Worm (Caenorhabditis elegans): ENCODE results near the gene ifp-1.

DNA sequence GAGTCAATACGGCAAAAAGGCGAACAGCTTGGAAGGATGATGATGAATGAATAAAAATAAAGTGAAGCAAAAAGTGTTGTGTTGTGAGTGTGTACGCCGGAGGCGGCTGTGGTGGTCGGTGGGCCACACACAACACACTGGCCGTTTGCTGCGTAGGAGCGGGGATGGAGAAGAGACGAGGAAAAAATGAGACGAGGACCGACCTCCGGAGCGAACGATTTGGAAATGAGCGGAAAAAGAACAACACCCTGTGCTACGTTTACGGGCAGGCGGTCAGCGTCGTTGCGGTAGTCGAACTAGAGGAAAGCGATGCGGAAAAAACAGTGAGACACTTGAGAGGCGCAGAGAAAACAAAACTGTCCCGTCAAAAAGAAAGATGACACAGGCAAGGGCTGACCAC lies 42.8 kb downstream of the ifp-1 start:
- TF ChIP-seq ama-1 (optimal IDR thresholded peaks at IDR 0.05) (no peak), sea-1 (GFP tag; conservative IDR thresholded peaks at IDR 0.05) (no peak), ceh-13 (GFP tag; optimal IDR thresholded peaks at IDR 0.05) (no peak), tra-4 (tag; optimal IDR thresholded peaks at IDR 0.05) (no peak), ceh-36 (tag; optimal IDR thresholded peaks at IDR 0.05) (no peak), tbx-11 (GFP tag; IDR thresholded peaks at IDR 0.05) (no peak), pes-1 (GFP tag; IDR thresholded peaks at IDR 0.05) (no peak), ets-7 (tag; optimal IDR thresholded peaks at IDR 0.05) (no peak), flt-1 (GFP tag; IDR thresholded peaks at IDR 0.05) (no peak), F13C5.2 (tag; optimal IDR thresholded peaks at IDR 0.05) (no peak), B0310.2 (tag; optimal IDR thresholded peaks at IDR 0.05) (no peak), scrt-1 (GFP tag; IDR thresholded peaks at IDR 0.05) (0 out of 2 replicates have a peak, but pooled peaks have one; percentile 35), tbx-37 (GFP tag; conservative IDR thresholded peaks at IDR 0.05) (no peak)
